Fruit fly (Drosophila melanogaster) whole organism, prepupa: ENCODE measurements around the gene MP1.

Experiments used
- Blimp-1 ChIP-seq: fragments of 200-800 bp; sonication (Bioruptor generic); optimal IDR thresholded peaks from 3 replicates; lab custom pipeline; 2017; ENCODE audit warnings: missing biosample characterization, missing genetic modification characterization, mild to moderate bottlenecking, moderate library complexity, missing genetic modification reagents
- CG10631 ChIP-seq: fragments of 200-800 bp; sonication (Bioruptor generic); optimal IDR thresholded peaks from 2 replicates; lab custom pipeline; 2016; ENCODE audit warnings: missing biosample characterization, missing genetic modification characterization
- CG10669 ChIP-seq: fragments of 200-800 bp; sonication (Bioruptor generic); optimal IDR thresholded peaks from 3 replicates; lab custom pipeline; 2018; ENCODE audit warnings: missing biosample characterization, mild to moderate bottlenecking, missing genetic modification characterization, moderate library complexity
- CG11294 ChIP-seq: fragments of 200-800 bp; sonication (Bioruptor generic); IDR thresholded peaks from 2 replicates; pipeline ENCODE4 v1.3.6; 2022; ENCODE audit warnings: missing biosample characterization, missing genetic modification characterization
- CG11762 ChIP-seq: fragments of 200-800 bp; sonication (Bioruptor generic); optimal IDR thresholded peaks from 3 replicates; lab custom pipeline; 2016; ENCODE audit warnings: missing biosample characterization, missing genetic modification characterization; ENCODE audit not compliant: insufficient read depth
- CG11902 ChIP-seq: fragments of 200-800 bp; sonication (Bioruptor generic); optimal IDR thresholded peaks from 3 replicates; lab custom pipeline; 2016; ENCODE audit warnings: missing biosample characterization, missing genetic modification characterization
- CG15336 ChIP-seq: fragments of 200-800 bp; sonication (Bioruptor generic); IDR thresholded peaks from 2 replicates; pipeline ENCODE4 v1.3.6; 2022; ENCODE audit warnings: missing biosample characterization, missing genetic modification characterization
- CG16779 ChIP-seq: fragments of 200-800 bp; sonication (Bioruptor generic); optimal IDR thresholded peaks from 3 replicates; lab custom pipeline; 2017; ENCODE audit warnings: missing biosample characterization, mild to moderate bottlenecking, missing genetic modification characterization
- CG3032 ChIP-seq: fragments of 200-800 bp; optimal IDR thresholded peaks from 2 replicates; lab custom pipeline; 2019; ENCODE audit warnings: missing biosample characterization, mild to moderate bottlenecking, missing genetic modification characterization, moderate library complexity
- CG32006 ChIP-seq: fragments of 200-800 bp; sonication (Bioruptor generic); optimal IDR thresholded peaks from 3 replicates; lab custom pipeline; 2017; ENCODE audit warnings: missing biosample characterization, mild to moderate bottlenecking, missing genetic modification characterization
- CG4318 ChIP-seq: fragments of 200-800 bp; sonication (Bioruptor generic); optimal IDR thresholded peaks from 3 replicates; lab custom pipeline; 2017; ENCODE audit warnings: missing biosample characterization, mild to moderate bottlenecking, missing genetic modification characterization
- CG6276 ChIP-seq: fragments of 200-800 bp; sonication (Bioruptor generic); optimal IDR thresholded peaks from 2 replicates; lab custom pipeline; 2017; ENCODE audit warnings: missing biosample characterization, mild to moderate bottlenecking, missing genetic modification characterization
- CG6808 ChIP-seq: fragments of 200-800 bp; sonication (Bioruptor generic); optimal IDR thresholded peaks from 3 replicates; lab custom pipeline; 2017; ENCODE audit warnings: missing biosample characterization, missing genetic modification characterization, mild to moderate bottlenecking, moderate library complexity, missing genetic modification reagents
- Eip75B ChIP-seq: fragments of 200-800 bp; sonication (Bioruptor generic); optimal IDR thresholded peaks from 3 replicates; lab custom pipeline; 2016; ENCODE audit warnings: missing biosample characterization, missing genetic modification characterization
- Eip78C ChIP-seq: fragments of 200-800 bp; sonication (Bioruptor generic); peaks from one replicate; lab custom pipeline; 2016; ENCODE audit warnings: missing biosample characterization, missing genetic modification characterization
- Hr38 ChIP-seq: sonication (Bioruptor generic); optimal IDR thresholded peaks from 2 replicates; lab custom pipeline; 2016; ENCODE audit warnings: missing biosample characterization, missing genetic modification characterization
- Met ChIP-seq: fragments of 200-800 bp; sonication (Bioruptor generic); optimal IDR thresholded peaks from 3 replicates; lab custom pipeline; 2016; ENCODE audit warnings: missing biosample characterization, missing genetic modification characterization
- Smox ChIP-seq: fragments of 200-800 bp; sonication (Bioruptor generic); optimal IDR thresholded peaks from 3 replicates; lab custom pipeline; 2016; ENCODE audit warnings: missing biosample characterization, missing genetic modification characterization
- Sox102F ChIP-seq: fragments of 200-800 bp; sonication (Bioruptor generic); optimal IDR thresholded peaks from 2 replicates; lab custom pipeline; 2016; ENCODE audit warnings: missing biosample characterization, mild to moderate bottlenecking, missing genetic modification characterization
- Sox14 ChIP-seq: fragments of 200-800 bp; sonication (Bioruptor generic); optimal IDR thresholded peaks from 3 replicates; lab custom pipeline; 2016; ENCODE audit warnings: missing biosample characterization, missing genetic modification characterization
- Sox15 ChIP-seq: fragments of 200-800 bp; sonication (Bioruptor generic); optimal IDR thresholded peaks from 3 replicates; lab custom pipeline; 2016; ENCODE audit warnings: missing biosample characterization, missing genetic modification characterization
- acj6 ChIP-seq: fragments of 200-800 bp; sonication (Bioruptor generic); optimal IDR thresholded peaks from 3 replicates; lab custom pipeline; 2016; ENCODE audit warnings: missing biosample characterization, missing genetic modification characterization
- dac ChIP-seq: fragments of 200-800 bp; sonication (Bioruptor generic); optimal IDR thresholded peaks from 2 replicates; lab custom pipeline; 2017; ENCODE audit warnings: missing biosample characterization, mild to moderate bottlenecking, missing genetic modification characterization
- dsx ChIP-seq: fragments of 200-800 bp; optimal IDR thresholded peaks from 3 replicates; lab custom pipeline; 2019; ENCODE audit warnings: missing biosample characterization, mild to moderate bottlenecking, missing genetic modification characterization, moderate library complexity; ENCODE audit not compliant: poor library complexity, severe bottlenecking
- eg ChIP-seq: fragments of 200-800 bp; sonication (Bioruptor generic); IDR thresholded peaks from 3 replicates; pipeline ENCODE4 v1.3.6; 2022; ENCODE audit warnings: missing biosample characterization, missing genetic modification characterization
- fkh ChIP-seq: fragments of 200-800 bp; sonication (Bioruptor generic); optimal IDR thresholded peaks from 3 replicates; lab custom pipeline; 2017; ENCODE audit warnings: missing biosample characterization, mild to moderate bottlenecking, missing genetic modification characterization, moderate library complexity
- lz ChIP-seq: fragments of 200-800 bp; sonication (Bioruptor generic); optimal IDR thresholded peaks from 3 replicates; lab custom pipeline; 2016; ENCODE audit warnings: missing biosample characterization, missing genetic modification characterization
- net ChIP-seq: fragments of 200-800 bp; sonication (Bioruptor generic); optimal IDR thresholded peaks from 3 replicates; lab custom pipeline; 2016; ENCODE audit warnings: missing biosample characterization, missing genetic modification characterization
- salr ChIP-seq, 2 experiments: fragments of 200-800 bp; sonication (Bioruptor generic); optimal IDR thresholded peaks; 3 replicates each; lab custom pipeline; 2016 to 2018; ENCODE audit warnings: missing biosample characterization in 2 of 2, missing genetic modification characterization in 2 of 2, mild to moderate bottlenecking in 1 of 2
- svp ChIP-seq: fragments of 200-800 bp; sonication (Bioruptor generic); peaks from one replicate; lab custom pipeline; 2016; ENCODE audit warnings: missing biosample characterization, missing genetic modification characterization
- vri ChIP-seq: fragments of 200-800 bp; sonication (Bioruptor generic); optimal IDR thresholded peaks from 3 replicates; lab custom pipeline; 2016; ENCODE audit warnings: missing biosample characterization, mild to moderate bottlenecking, missing genetic modification characterization

The MP1 gene

dm6 chr3R:4294689-4295088 lies 13.0 kb upstream of the MP1 start, which contains the start of gene Nepl11:
Gene Nepl11 (minus strand): TSS chr3R:4294840.
- TF ChIP-seq CG11762 (GFP tag; lab: Kevin White, UChicago) (no peak), eg (GFP tag; lab: Robert Waterston, UW) (no peak), acj6 (GFP tag; lab: Kevin White, UChicago) (no peak), Hr38 (GFP tag; lab: Kevin White, UChicago) (no peak), CG11294 (GFP tag; lab: Robert Waterston, UW) (no peak), lz (GFP tag; lab: Kevin White, UChicago) (no peak), CG10669 (GFP tag; lab: Kevin White, UChicago) (no peak), CG32006 (GFP tag; lab: Kevin White, UChicago) (no peak), Sox14 (GFP tag; lab: Kevin White, UChicago) (no peak), Eip75B (GFP tag; lab: Kevin White, UChicago) (no peak), CG10631 (GFP tag; lab: Kevin White, UChicago) (no peak)

dm6 chr3R:4301485-4301884 lies 6.2 kb upstream of the MP1 start:
- TF ChIP-seq net (GFP tag; lab: Kevin White, UChicago) (no peak), CG10669 (GFP tag; lab: Kevin White, UChicago) (no peak), dac (GFP tag; lab: Kevin White, UChicago) (no peak), salr (GFP tag; optimal IDR thresholded peaks at IDR 0.05; lab: Kevin White, UChicago) (no peak), Hr38 (GFP tag; lab: Kevin White, UChicago) (no peak), CG32006 (GFP tag; lab: Kevin White, UChicago) (no peak), CG11902 (GFP tag; lab: Kevin White, UChicago) (no peak), vri (GFP tag; lab: Kevin White, UChicago) (peak; percentile 57), CG6808 (no peak), Sox15 (GFP tag; lab: Kevin White, UChicago) (no peak), CG11294 (GFP tag; lab: Robert Waterston, UW) (no peak), svp (GFP tag; lab: Kevin White, UChicago) (peak; percentile 64), fkh (GFP tag; lab: Kevin White, UChicago) (no peak), CG4318 (no peak), CG15336 (GFP tag; lab: Robert Waterston, UW) (no peak), acj6 (GFP tag; lab: Kevin White, UChicago) (no peak), CG3032 (tag; lab: Kevin White, UChicago) (no peak), Met (no peak), Sox14 (GFP tag; lab: Kevin White, UChicago) (no peak), CG6276 (GFP tag; lab: Kevin White, UChicago) (no peak), CG16779 (no peak), dsx (GFP tag; lab: Kevin White, UChicago) (no peak), Blimp-1 (GFP tag; lab: Kevin White, UChicago) (no peak), Eip78C (GFP tag; lab: Kevin White, UChicago) (peak; percentile 9), Sox102F (GFP tag; lab: Kevin White, UChicago) (no peak), Smox (GFP tag; lab: Kevin White, UChicago) (no peak)

dm6 chr3R:4308708-4309107 lies 1.0 kb downstream of the MP1 start:
- peak; percentile 56 for TF ChIP-seq svp (GFP tag; lab: Kevin White, UChicago)
- TF ChIP-seq CG6276 (GFP tag; lab: Kevin White, UChicago) = no peak

dm6 chr3R:4310683-4311066 lies 3.0 kb downstream of the MP1 start, which contains the start of gene Vps24:
Gene Vps24 (minus strand): TSS chr3R:4310947.
- TF ChIP-seq vri (GFP tag; lab: Kevin White, UChicago) (peak; percentile 35), fkh (GFP tag; lab: Kevin White, UChicago) (peak; percentile 80), CG11762 (GFP tag; lab: Kevin White, UChicago) (no peak)
- TF ChIP-seq, all 60 proteins: peak for 2
